Worm (Caenorhabditis elegans): ENCODE measurements around the gene nhr-233.

ce11 chrV:16593792-16594059, 23.1 kb upstream of the nhr-233 start:
- no peak for TF ChIP-seq pha-4 (tag; optimal IDR thresholded peaks at IDR 0.05)
- TF ChIP-seq snpc-4 (tag; optimal IDR thresholded peaks at IDR 0.05): no peak
- TF ChIP-seq unc-62 (GFP tag; optimal IDR thresholded peaks at IDR 0.05): no peak
- TF ChIP-seq ztf-11 (tag; optimal IDR thresholded peaks at IDR 0.05): no peak
